Fruit fly (Drosophila melanogaster): ENCODE measurements around the gene Mitofilin.

- TF ChIP-seq h (optimal IDR thresholded peaks at IDR 0.05) (no peak), psq (optimal IDR thresholded peaks at IDR 0.05) (no peak), Sin3A (optimal IDR thresholded peaks at IDR 0.05) (no peak), ttk (optimal IDR thresholded peaks at IDR 0.05) (no peak)
Measured at dm6 chr3R:22043748-22044402, 20.7 kb upstream of the Mitofilin start.
